Worm (Caenorhabditis elegans): ENCODE measurements around the gene C17H12.11.

- TF ChIP-seq sox-4 (tag; optimal IDR thresholded peaks at IDR 0.05) = no peak
- TF ChIP-seq ama-1 (optimal IDR thresholded peaks at IDR 0.05) = no peak
- TF ChIP-seq fkh-6 (tag; optimal IDR thresholded peaks at IDR 0.05) = no peak
- no peak for TF ChIP-seq lin-11 (tag; optimal IDR thresholded peaks at IDR 0.05)
- TF ChIP-seq ceh-24 (tag; optimal IDR thresholded peaks at IDR 0.05) = no peak
Measured at ce11 chrIV:6762416-6762815, 39.8 kb upstream of the C17H12.11 start, which contains the start of gene spd-3.

Data from whole organism, late embryonic.